Worm (Caenorhabditis elegans) whole organism, midembryonic: Measurements from ENCODE around the gene Y69H2.3.

Source experiments
- T22C8.4 ChIP-seq: fragments of 200-800 bp; sonication (Bioruptor generic); IDR thresholded peaks from 2 replicates; pipeline ENCODE4 v1.3.6; 2022; ENCODE audit warnings: missing genetic modification characterization, missing compliant biosample characterization
- cog-1 ChIP-seq: sonication (generic microtip); optimal IDR thresholded peaks from 2 replicates; lab custom pipeline; 2016; ENCODE audit warnings: missing genetic modification characterization, missing compliant biosample characterization
- flt-1 ChIP-seq: fragments of 200-800 bp; sonication (Bioruptor generic); IDR thresholded peaks from 2 replicates; pipeline ENCODE4 v1.3.6; 2022; ENCODE audit warnings: missing genetic modification characterization, missing compliant biosample characterization
- med-1 ChIP-seq: sonication (generic microtip); optimal IDR thresholded peaks from 2 replicates; lab custom pipeline; 2017; ENCODE audit warnings: missing genetic modification characterization, mild to moderate bottlenecking, missing compliant biosample characterization, antibody characterized with exemption, missing genetic modification reagents; ENCODE audit not compliant: insufficient read depth
- ztf-29 ChIP-seq: fragments of 200-800 bp; sonication (Bioruptor generic); IDR thresholded peaks from 2 replicates; pipeline ENCODE4 v1.3.6; 2022; ENCODE audit warnings: missing genetic modification reagents, missing genetic modification characterization, missing compliant biosample characterization

DNA sequence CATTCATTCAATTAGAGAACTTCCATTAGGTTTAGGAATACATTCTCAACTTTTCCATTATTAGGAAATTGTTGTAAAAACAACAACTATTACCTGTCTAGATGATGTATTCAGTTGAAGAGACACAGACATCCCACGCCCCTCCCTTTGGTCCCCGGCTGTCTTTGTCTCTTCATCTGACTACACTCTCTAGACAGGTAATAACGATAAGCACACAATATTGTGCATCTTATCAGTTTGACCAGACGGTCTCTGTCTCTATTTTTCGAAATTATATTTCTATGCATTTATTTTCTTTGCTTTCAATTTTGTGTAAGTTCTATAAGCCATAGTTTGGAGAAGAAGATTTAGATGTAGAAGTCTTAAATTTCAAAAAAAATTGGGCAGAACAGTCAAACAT lies 37.4 kb upstream of the Y69H2.3 start, which contains the start of gene Y69H2.9:
- TF ChIP-seq T22C8.4 (no peak), cog-1 (tag; lab: Kevin White, UChicago) (no peak), flt-1 (no peak), ztf-29 (no peak), med-1 (GFP tag; lab: Kevin White, UChicago) (no peak)
